Worm (Caenorhabditis elegans) whole organism, early embryonic: ENCODE measurements around the gene C16C8.18.

ENCODE experiments used
- ama-1 ChIP-seq: fragments of 150-350 bp; optimal IDR thresholded peaks from 2 replicates; lab custom pipeline; 2014
- flt-1 ChIP-seq: fragments of 200-800 bp; sonication (Bioruptor generic); IDR thresholded peaks from 2 replicates; pipeline ENCODE4 v1.3.6; 2022; ENCODE audit warnings: missing genetic modification characterization, missing compliant biosample characterization
- tbx-11 ChIP-seq: fragments of 200-800 bp; sonication (Bioruptor generic); IDR thresholded peaks from 2 replicates; pipeline ENCODE4 v1.3.6; 2022; ENCODE audit warnings: missing genetic modification characterization, missing compliant biosample characterization

DNA sequence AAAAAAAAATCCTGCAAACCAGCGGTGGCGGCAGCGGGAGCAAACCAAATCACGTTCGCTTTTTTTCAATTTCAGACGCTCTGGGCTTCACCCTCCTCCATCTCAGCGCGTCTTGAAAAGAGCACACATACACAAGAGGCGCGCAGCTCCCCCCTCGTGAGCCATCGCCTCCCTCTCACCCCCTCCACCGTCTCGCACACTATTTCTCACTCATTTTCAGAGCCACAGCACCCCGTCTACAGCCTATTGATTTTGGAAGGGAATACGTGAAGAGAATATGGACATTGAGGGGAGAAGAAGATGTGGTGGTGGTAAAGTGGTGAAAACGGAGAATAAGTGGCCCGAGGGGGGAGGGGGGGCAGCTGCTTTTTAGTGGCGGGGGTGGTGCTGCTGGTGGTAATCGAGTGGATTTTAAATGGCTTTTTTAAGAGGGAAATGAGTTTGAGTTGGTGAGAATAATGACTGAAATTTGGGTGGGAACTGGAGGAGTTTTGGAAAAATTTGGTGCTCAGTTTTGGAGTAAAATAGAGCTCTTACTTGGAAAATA, 1.3 kb upstream of the C16C8.18 start:
- no peak for TF ChIP-seq ama-1 (lab: Kevin White, UChicago)
- no peak for TF ChIP-seq flt-1 (GFP tag; lab: Robert Waterston, UW)
- TF ChIP-seq tbx-11 = no peak
